Worm (Caenorhabditis elegans) whole organism, early embryonic: ENCODE results near the gene Y82E9BR.8.

Source experiments
- B0310.2 ChIP-seq: sonication (generic microtip); optimal IDR thresholded peaks from 2 replicates; lab custom pipeline; 2016; ENCODE audit warnings: mild to moderate bottlenecking, missing genetic modification characterization, missing compliant biosample characterization
- aly-1 ChIP-seq: sonication (generic microtip); optimal IDR thresholded peaks from 2 replicates; lab custom pipeline; 2016; ENCODE audit warnings: missing genetic modification characterization, missing compliant biosample characterization
- ama-1 ChIP-seq: fragments of 150-350 bp; optimal IDR thresholded peaks from 2 replicates; lab custom pipeline; 2014
- ceh-13 ChIP-seq: fragments of 200-800 bp; sonication (Bioruptor generic); optimal IDR thresholded peaks from 2 replicates; lab custom pipeline; 2018; ENCODE audit warnings: mild to moderate bottlenecking, missing genetic modification characterization, missing compliant biosample characterization
- ceh-36 ChIP-seq: sonication (generic microtip); optimal IDR thresholded peaks from 2 replicates; lab custom pipeline; 2016; ENCODE audit warnings: missing genetic modification characterization, inconsistent platforms, missing compliant biosample characterization
- flt-1 ChIP-seq: fragments of 200-800 bp; sonication (Bioruptor generic); IDR thresholded peaks from 2 replicates; pipeline ENCODE4 v1.3.6; 2022; ENCODE audit warnings: missing genetic modification characterization, missing compliant biosample characterization
- hmbx-1 ChIP-seq: sonication (generic microtip); optimal IDR thresholded peaks from 2 replicates; lab custom pipeline; 2016; ENCODE audit warnings: mild to moderate bottlenecking, missing genetic modification characterization, missing compliant biosample characterization
- pes-1 ChIP-seq: fragments of 200-800 bp; sonication (Bioruptor generic); IDR thresholded peaks from 2 replicates; pipeline ENCODE4 v1.3.6; 2022; ENCODE audit warnings: missing genetic modification reagents, missing genetic modification characterization, missing compliant biosample characterization
- scrt-1 ChIP-seq: fragments of 200-800 bp; sonication (Bioruptor generic); IDR thresholded peaks from 2 replicates; pipeline ENCODE4 v1.3.6; 2022; ENCODE audit warnings: missing genetic modification characterization, missing compliant biosample characterization
- sea-1 ChIP-seq: fragments of 200-800 bp; sonication (Bioruptor generic); conservative IDR thresholded peaks from 2 replicates; pipeline ENCODE4 v1.3.6; 2022; ENCODE audit warnings: missing genetic modification characterization, missing compliant biosample characterization
- tbx-37 ChIP-seq: fragments of 200-800 bp; sonication (Bioruptor generic); conservative IDR thresholded peaks from 2 replicates; pipeline ENCODE4 v1.3.6; 2022; ENCODE audit warnings: missing genetic modification reagents, missing genetic modification characterization, missing compliant biosample characterization
- tra-4 ChIP-seq: sonication (generic microtip); optimal IDR thresholded peaks from 2 replicates; lab custom pipeline; 2017; ENCODE audit warnings: missing genetic modification characterization, missing compliant biosample characterization

DNA sequence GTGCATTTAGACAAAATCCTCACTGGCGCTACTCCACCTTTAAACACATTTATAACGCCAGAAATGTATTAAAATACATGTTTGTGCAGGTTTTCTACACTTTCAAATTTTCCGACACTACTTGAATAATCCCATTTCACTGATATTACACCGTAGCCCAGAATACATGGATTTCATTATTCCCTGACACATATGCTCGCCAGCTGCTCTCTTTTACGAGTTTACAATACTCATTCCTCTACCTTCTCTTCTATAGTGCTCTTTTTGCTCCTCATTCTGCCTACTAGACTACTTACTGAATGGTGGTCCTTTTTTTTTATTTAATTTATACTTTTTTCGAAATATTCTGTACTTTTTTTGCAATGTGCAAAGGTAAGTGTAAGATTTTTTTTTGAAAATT is 14.7 kb upstream of the Y82E9BR.8 start:
- TF ChIP-seq ama-1 (lab: Kevin White, UChicago): no peak
- no peak for TF ChIP-seq tra-4 (tag; lab: Kevin White, UChicago)
- TF ChIP-seq scrt-1 (GFP tag; lab: Robert Waterston, UW): no peak
- no peak for TF ChIP-seq pes-1 (GFP tag; lab: Robert Waterston, UW)
- TF ChIP-seq flt-1 (GFP tag; lab: Robert Waterston, UW): no peak
- no peak for TF ChIP-seq sea-1 (GFP tag; lab: Robert Waterston, UW)
- TF ChIP-seq B0310.2 (tag; lab: Kevin White, UChicago): no peak
- no peak for TF ChIP-seq aly-1 (tag; lab: Kevin White, UChicago)
- TF ChIP-seq tbx-37: no peak
- TF ChIP-seq hmbx-1 (tag; lab: Kevin White, UChicago): no peak
- no peak for TF ChIP-seq ceh-13
- TF ChIP-seq ceh-36: no peak
